Worm (Caenorhabditis elegans) whole organism, midembryonic: ENCODE measurements around the gene Y54F10AM.8.

Source experiments
- T22C8.4 ChIP-seq: fragments of 200-800 bp; sonication (Bioruptor generic); IDR thresholded peaks from 2 replicates; pipeline ENCODE4 v1.3.6; 2022; ENCODE audit warnings: missing genetic modification characterization, missing compliant biosample characterization
- cog-1 ChIP-seq: sonication (generic microtip); optimal IDR thresholded peaks from 2 replicates; lab custom pipeline; 2016; ENCODE audit warnings: missing genetic modification characterization, missing compliant biosample characterization
- flt-1 ChIP-seq: fragments of 200-800 bp; sonication (Bioruptor generic); IDR thresholded peaks from 2 replicates; pipeline ENCODE4 v1.3.6; 2022; ENCODE audit warnings: missing genetic modification characterization, missing compliant biosample characterization
- klf-2 ChIP-seq: fragments of 200-800 bp; sonication (Bioruptor generic); conservative IDR thresholded peaks from 2 replicates; pipeline ENCODE4 v1.3.6; 2022; ENCODE audit warnings: missing genetic modification reagents, missing genetic modification characterization, missing compliant biosample characterization
- med-1 ChIP-seq: sonication (generic microtip); optimal IDR thresholded peaks from 2 replicates; lab custom pipeline; 2017; ENCODE audit warnings: missing genetic modification characterization, mild to moderate bottlenecking, missing compliant biosample characterization, antibody characterized with exemption, missing genetic modification reagents; ENCODE audit not compliant: insufficient read depth
- ref-1 ChIP-seq: fragments of 200-800 bp; sonication (Bioruptor generic); conservative IDR thresholded peaks from 2 replicates; pipeline ENCODE4 v1.3.6; 2022; ENCODE audit warnings: missing genetic modification reagents, missing genetic modification characterization, missing compliant biosample characterization
- tab-1 ChIP-seq: fragments of 200-800 bp; sonication (Bioruptor generic); IDR thresholded peaks from 2 replicates; pipeline ENCODE4 v1.3.6; 2022; ENCODE audit warnings: missing genetic modification characterization, missing compliant biosample characterization
- ztf-23 ChIP-seq: fragments of 200-800 bp; sonication (Bioruptor generic); IDR thresholded peaks from 2 replicates; pipeline ENCODE4 v1.3.6; 2022; ENCODE audit warnings: missing genetic modification reagents, missing genetic modification characterization, missing compliant biosample characterization
- ztf-29 ChIP-seq: fragments of 200-800 bp; sonication (Bioruptor generic); IDR thresholded peaks from 2 replicates; pipeline ENCODE4 v1.3.6; 2022; ENCODE audit warnings: missing genetic modification reagents, missing genetic modification characterization, missing compliant biosample characterization

Gene Y54F10AM.8

DNA sequence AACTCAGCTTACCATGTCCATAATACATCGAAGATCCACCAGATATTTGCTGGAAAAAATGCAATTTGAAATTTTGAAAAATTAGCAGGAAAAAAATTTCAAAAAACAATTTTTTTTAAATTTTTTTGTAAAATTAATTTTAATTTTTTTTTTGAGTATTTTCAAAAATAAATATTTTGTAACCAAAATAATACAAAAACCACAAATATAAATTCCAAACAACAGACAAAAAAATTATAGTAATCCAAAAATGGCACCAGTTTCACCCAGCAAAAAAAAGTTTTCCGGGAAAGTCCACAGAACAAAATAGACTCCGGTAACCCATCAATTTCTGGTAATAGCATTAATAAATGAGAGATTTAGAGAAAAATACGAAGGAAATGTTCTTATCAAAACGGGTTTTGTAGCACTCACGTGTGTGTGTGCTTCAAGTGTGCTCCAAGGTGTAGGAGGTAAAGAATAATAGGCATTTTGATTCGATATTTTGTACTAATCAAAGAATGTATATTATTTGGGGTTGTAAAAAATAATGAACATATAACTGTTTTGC is 52.9 kb downstream of the Y54F10AM.8 start, which contains the start of gene nhr-121:
Gene nhr-121, minus strand, starts transcription at position 51 of the 550 bp plus-strand sequence.
- no peak for TF ChIP-seq tab-1 (GFP tag; lab: Robert Waterston, UW)
- TF ChIP-seq flt-1 (GFP tag; lab: Robert Waterston, UW) = no peak
- TF ChIP-seq med-1 (GFP tag; lab: Kevin White, UChicago) = no peak
- no peak for TF ChIP-seq T22C8.4 (GFP tag; lab: Robert Waterston, UW)
- TF ChIP-seq ztf-23 = no peak
- TF ChIP-seq ztf-29 (GFP tag; lab: Robert Waterston, UW) = no peak
- TF ChIP-seq klf-2 = no peak
- no peak for TF ChIP-seq cog-1
- no peak for TF ChIP-seq ref-1 (GFP tag; lab: Robert Waterston, UW)
